Fruit fly (Drosophila melanogaster) whole organism, embryonic: ENCODE data around the gene CROT.

ENCODE experiments used
- Aef1 ChIP-seq: fragments of 200-800 bp; sonication (Bioruptor generic); IDR thresholded peaks from 3 replicates; pipeline ENCODE4 v1.3.6; 2022; ENCODE audit warnings: missing biosample characterization, missing genetic modification characterization
- Bgb ChIP-seq: fragments of 200-800 bp; sonication (Bioruptor generic); IDR thresholded peaks from 2 replicates; pipeline ENCODE4 v1.3.6; 2022; ENCODE audit warnings: missing biosample characterization, missing genetic modification characterization; ENCODE audit not compliant: partially characterized antibody
- CG10267 ChIP-seq: fragments of 200-800 bp; sonication (Bioruptor generic); optimal IDR thresholded peaks from 2 replicates; lab custom pipeline; 2018; ENCODE audit warnings: missing biosample characterization, mild to moderate bottlenecking, missing genetic modification characterization, moderate library complexity
- CG11085 ChIP-seq: fragments of 200-800 bp; sonication (Bioruptor generic); IDR thresholded peaks from 2 replicates; pipeline ENCODE4 v1.3.6; 2022; ENCODE audit warnings: missing biosample characterization, missing genetic modification characterization
- CG13287 ChIP-seq: fragments of 200-800 bp; sonication (Bioruptor generic); IDR thresholded peaks from 2 replicates; pipeline ENCODE4 v1.3.6; 2022; ENCODE audit warnings: missing biosample characterization, missing genetic modification characterization; ENCODE audit not compliant: partially characterized antibody
- CG14710 ChIP-seq: fragments of 200-800 bp; sonication (Bioruptor generic); optimal IDR thresholded peaks from 3 replicates; lab custom pipeline; 2019; ENCODE audit warnings: missing biosample characterization, mild to moderate bottlenecking, missing genetic modification characterization, moderate library complexity
- CG14860 ChIP-seq: fragments of 200-800 bp; sonication (Bioruptor generic); IDR thresholded peaks from 3 replicates; pipeline ENCODE4 v1.3.6; 2022; ENCODE audit warnings: missing biosample characterization, missing genetic modification characterization; ENCODE audit not compliant: partially characterized antibody
- CG15514 ChIP-seq: fragments of 200-800 bp; sonication (Bioruptor generic); optimal IDR thresholded peaks from 3 replicates; lab custom pipeline; 2017; ENCODE audit warnings: missing biosample characterization, missing genetic modification characterization, mild to moderate bottlenecking, moderate library complexity, missing genetic modification reagents
- CG1602 ChIP-seq: fragments of 200-800 bp; sonication (Bioruptor generic); optimal IDR thresholded peaks from 3 replicates; lab custom pipeline; 2016; ENCODE audit warnings: missing biosample characterization, missing genetic modification characterization
- CG17359 ChIP-seq: fragments of 200-800 bp; sonication (Bioruptor generic); optimal IDR thresholded peaks from 3 replicates; lab custom pipeline; 2018; ENCODE audit warnings: missing biosample characterization, mild to moderate bottlenecking, missing genetic modification characterization, moderate library complexity
- CG2116 ChIP-seq: fragments of 200-800 bp; sonication (Bioruptor generic); optimal IDR thresholded peaks from 3 replicates; lab custom pipeline; 2018; ENCODE audit warnings: missing biosample characterization, mild to moderate bottlenecking, missing genetic modification characterization
- CG33213 ChIP-seq: fragments of 200-800 bp; sonication (Bioruptor generic); optimal IDR thresholded peaks from 3 replicates; lab custom pipeline; 2016; ENCODE audit warnings: missing biosample characterization, missing genetic modification characterization
- CG4730 ChIP-seq: fragments of 200-800 bp; sonication (Bioruptor generic); IDR thresholded peaks from 2 replicates; pipeline ENCODE4 v1.3.6; 2022; ENCODE audit warnings: missing biosample characterization, missing genetic modification characterization
- CG7786 ChIP-seq: fragments of 200-800 bp; sonication (Bioruptor generic); optimal IDR thresholded peaks from 2 replicates; lab custom pipeline; 2016; ENCODE audit warnings: missing biosample characterization, missing genetic modification characterization
- CG7963 ChIP-seq: fragments of 200-800 bp; sonication (Bioruptor generic); IDR thresholded peaks from 3 replicates; pipeline ENCODE4 v1.3.6; 2022; ENCODE audit warnings: missing biosample characterization, missing genetic modification characterization; ENCODE audit not compliant: partially characterized antibody
- CG8924 ChIP-seq: fragments of 200-800 bp; optimal IDR thresholded peaks from 3 replicates; lab custom pipeline; 2019; ENCODE audit warnings: missing biosample characterization, mild to moderate bottlenecking, missing genetic modification characterization, moderate library complexity
- CG9437 ChIP-seq: fragments of 200-800 bp; sonication (Bioruptor generic); optimal IDR thresholded peaks from 2 replicates; lab custom pipeline; 2018; ENCODE audit warnings: missing biosample characterization, mild to moderate bottlenecking, missing genetic modification characterization
- CG9609 ChIP-seq: fragments of 200-800 bp; sonication (Bioruptor generic); optimal IDR thresholded peaks from 3 replicates; lab custom pipeline; 2016; ENCODE audit warnings: missing biosample characterization, missing genetic modification characterization
- CG9932 ChIP-seq: fragments of 200-800 bp; sonication (Bioruptor generic); IDR thresholded peaks from 2 replicates; pipeline ENCODE4 v1.3.6; 2022; ENCODE audit warnings: missing biosample characterization, missing genetic modification characterization
- Chrac-16 ChIP-seq: fragments of 200-800 bp; sonication (Bioruptor generic); optimal IDR thresholded peaks from 3 replicates; lab custom pipeline; 2016; ENCODE audit warnings: missing biosample characterization, missing genetic modification characterization
- D19A ChIP-seq: fragments of 200-800 bp; optimal IDR thresholded peaks from 3 replicates; lab custom pipeline; 2019; ENCODE audit warnings: missing biosample characterization, mild to moderate bottlenecking, missing genetic modification characterization, moderate library complexity
- Dad ChIP-seq: fragments of 200-800 bp; sonication (Bioruptor generic); optimal IDR thresholded peaks from 3 replicates; lab custom pipeline; 2016; ENCODE audit warnings: missing biosample characterization, missing genetic modification characterization
- Dbx ChIP-seq: fragments of 200-800 bp; sonication (Bioruptor generic); IDR thresholded peaks from 3 replicates; pipeline ENCODE4 v1.3.6; 2022; ENCODE audit warnings: missing biosample characterization, missing genetic modification characterization
- Dip3 ChIP-seq: fragments of 200-800 bp; sonication (Bioruptor generic); optimal IDR thresholded peaks from 3 replicates; lab custom pipeline; 2016; ENCODE audit warnings: missing biosample characterization, missing genetic modification characterization
- Gug ChIP-seq: fragments of 200-800 bp; sonication (Bioruptor generic); IDR thresholded peaks from 4 replicates; pipeline ENCODE4 v1.3.6; 2022; ENCODE audit warnings: missing biosample characterization, missing genetic modification characterization
- Lim3 ChIP-seq: fragments of 200-800 bp; sonication (Bioruptor generic); IDR thresholded peaks from 2 replicates; pipeline ENCODE4 v1.3.6; 2022; ENCODE audit warnings: missing biosample characterization, missing genetic modification characterization
- Mad ChIP-seq: fragments of 200-800 bp; sonication (Bioruptor generic); optimal IDR thresholded peaks from 2 replicates; lab custom pipeline; 2016; ENCODE audit warnings: missing biosample characterization, missing genetic modification characterization
- NK7.1 ChIP-seq: fragments of 200-800 bp; sonication (Bioruptor generic); optimal IDR thresholded peaks from 3 replicates; lab custom pipeline; 2016; ENCODE audit warnings: missing biosample characterization, missing genetic modification characterization
- Nf-YB ChIP-seq: fragments of 200-800 bp; sonication (Bioruptor generic); optimal IDR thresholded peaks from 3 replicates; lab custom pipeline; 2019; ENCODE audit warnings: missing biosample characterization, mild to moderate bottlenecking, missing genetic modification characterization, moderate library complexity
- Opbp ChIP-seq: fragments of 200-800 bp; sonication (Bioruptor generic); IDR thresholded peaks from 3 replicates; pipeline ENCODE4 v1.3.6; 2022; ENCODE audit warnings: missing biosample characterization, missing genetic modification characterization; ENCODE audit not compliant: partially characterized antibody
- Rx ChIP-seq: fragments of 200-800 bp; sonication (Bioruptor generic); IDR thresholded peaks from 2 replicates; pipeline ENCODE4 v1.3.6; 2022; ENCODE audit warnings: missing biosample characterization, missing genetic modification characterization
- Sox100B ChIP-seq: fragments of 200-800 bp; sonication (Bioruptor generic); optimal IDR thresholded peaks from 3 replicates; lab custom pipeline; 2018; ENCODE audit warnings: missing biosample characterization, mild to moderate bottlenecking, missing genetic modification characterization
- cg ChIP-seq: fragments of 200-800 bp; sonication (Bioruptor generic); optimal IDR thresholded peaks from 3 replicates; lab custom pipeline; 2019; ENCODE audit warnings: missing biosample characterization, mild to moderate bottlenecking, missing genetic modification characterization, moderate library complexity
- chm ChIP-seq: fragments of 200-800 bp; sonication (Bioruptor generic); IDR thresholded peaks from 2 replicates; pipeline ENCODE4 v1.3.6; 2022; ENCODE audit warnings: missing biosample characterization, missing genetic modification characterization
- dmrt99B ChIP-seq: fragments of 200-800 bp; sonication (Bioruptor generic); optimal IDR thresholded peaks from 2 replicates; lab custom pipeline; 2018; ENCODE audit warnings: missing biosample characterization, mild to moderate bottlenecking, missing genetic modification characterization, moderate library complexity
- knrl ChIP-seq: fragments of 200-800 bp; sonication (Bioruptor generic); IDR thresholded peaks from 3 replicates; pipeline ENCODE4 v1.3.6; 2022; ENCODE audit warnings: missing biosample characterization, missing genetic modification characterization; ENCODE audit not compliant: partially characterized antibody
- nerfin-2 ChIP-seq: fragments of 200-800 bp; sonication (Bioruptor generic); IDR thresholded peaks from 2 replicates; pipeline ENCODE4 v1.3.6; 2022; ENCODE audit warnings: missing biosample characterization, missing genetic modification characterization; ENCODE audit not compliant: partially characterized antibody
- nmo ChIP-seq: fragments of 200-800 bp; sonication (Bioruptor generic); optimal IDR thresholded peaks from 2 replicates; lab custom pipeline; 2018; ENCODE audit warnings: missing biosample characterization, mild to moderate bottlenecking, missing genetic modification characterization, moderate library complexity
- peb ChIP-seq: fragments of 200-800 bp; sonication (Bioruptor generic); IDR thresholded peaks from 2 replicates; pipeline ENCODE4 v1.3.6; 2022; ENCODE audit warnings: missing biosample characterization, missing genetic modification characterization
- prd ChIP-seq, 3 experiments: fragments of >200 bp in 2 of 3; fragments of 200-800 bp in 1 of 3; sonication (Bioruptor generic) in 1 of 3; optimal IDR thresholded peaks in 2 of 3; IDR thresholded peaks in 1 of 3; 2 replicates in 2 of 3; 3 replicates in 1 of 3; pipeline versions ENCODE4 v1.3.6 to Lab custom; 2017 to 2022; ENCODE audit warnings: missing biosample characterization in 1 of 3, missing genetic modification characterization in 1 of 3
- rib ChIP-seq: fragments of 200-800 bp; sonication (Bioruptor generic); IDR thresholded peaks from 2 replicates; pipeline ENCODE4 v1.3.6; 2022; ENCODE audit warnings: missing biosample characterization, missing genetic modification characterization
- slp2 ChIP-seq: fragments of 200-800 bp; sonication (Bioruptor generic); optimal IDR thresholded peaks from 2 replicates; lab custom pipeline; 2016; ENCODE audit warnings: missing biosample characterization, missing genetic modification characterization
- sna ChIP-seq: fragments of 200-800 bp; sonication (Bioruptor generic); IDR thresholded peaks from 2 replicates; pipeline ENCODE4 v1.3.6; 2022; ENCODE audit warnings: missing biosample characterization, missing genetic modification characterization; ENCODE audit not compliant: partially characterized antibody
- sob ChIP-seq: fragments of 200-800 bp; sonication (Bioruptor generic); IDR thresholded peaks from 2 replicates; pipeline ENCODE4 v1.3.6; 2022; ENCODE audit warnings: missing biosample characterization, missing genetic modification characterization
- ssp ChIP-seq: fragments of 200-800 bp; sonication (Bioruptor generic); IDR thresholded peaks from 2 replicates; pipeline ENCODE4 v1.3.6; 2022; ENCODE audit warnings: missing biosample characterization, missing genetic modification characterization
- tgo ChIP-seq: fragments of 200-800 bp; sonication (Bioruptor generic); IDR thresholded peaks from 3 replicates; pipeline ENCODE4 v1.3.6; 2022; ENCODE audit warnings: missing biosample characterization, missing genetic modification characterization
- tin ChIP-seq: fragments of 200-800 bp; sonication (Bioruptor generic); optimal IDR thresholded peaks from 3 replicates; lab custom pipeline; 2016; ENCODE audit warnings: missing biosample characterization, missing genetic modification characterization
- vvl ChIP-seq: fragments of 200-800 bp; sonication (Bioruptor generic); IDR thresholded peaks from 2 replicates; pipeline ENCODE4 v1.3.6; 2022; ENCODE audit warnings: missing biosample characterization, missing genetic modification characterization

The CROT gene

DNA sequence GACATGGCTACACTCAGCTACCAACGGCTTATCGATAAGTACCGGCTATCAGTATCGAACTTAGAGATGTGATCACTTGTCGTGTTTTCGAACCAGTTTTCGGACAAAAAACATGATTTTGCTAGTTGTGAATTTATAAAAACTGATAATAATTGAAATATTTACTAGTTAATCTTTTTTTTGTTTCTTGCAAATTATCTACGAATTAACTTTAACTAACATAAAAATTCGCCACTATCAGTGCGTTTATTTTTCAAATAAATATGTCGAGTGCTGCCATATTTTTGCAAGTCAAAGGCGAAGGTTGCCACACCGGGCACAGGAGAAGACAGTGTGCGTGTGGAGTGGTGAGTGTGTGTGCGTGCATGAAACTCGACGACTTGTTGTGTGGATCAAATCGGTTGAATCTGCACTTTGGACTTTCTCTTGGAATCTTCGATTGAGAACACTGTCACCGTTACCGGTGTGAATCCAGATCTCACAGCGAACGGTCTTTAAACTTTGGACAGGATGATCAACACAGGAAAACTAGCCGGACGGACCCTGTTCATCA lies 29.3 kb downstream of the CROT start, which contains the start of gene Hsdl2:
Hsdl2 (plus strand) TSS at position 349 of the 553 bp plus-strand sequence.
- peak; percentile 90 for TF ChIP-seq CG2116
- TF ChIP-seq Lim3 = no peak
- TF ChIP-seq Opbp (GFP tag; lab: Robert Waterston, UW) = peak; percentile 65; the same call in 2 of the 3 replicates
- no peak for TF ChIP-seq prd (optimal IDR thresholded peaks at IDR 0.05; lab: Kevin White, UChicago)
- TF ChIP-seq prd (GFP tag; IDR thresholded peaks at IDR 0.05; lab: Robert Waterston, UW) = peak; percentile 70
- peak; percentile 12 for TF ChIP-seq CG8924 (tag; lab: Kevin White, UChicago)
- peak; percentile 64 for TF ChIP-seq Bgb
- TF ChIP-seq D19A (tag; lab: Kevin White, UChicago) = no peak
- peak; percentile 1 for TF ChIP-seq CG9609 (GFP tag; lab: Kevin White, UChicago)
- peak; percentile 24 for TF ChIP-seq Nf-YB
- no peak for TF ChIP-seq CG17359 (tag; lab: Kevin White, UChicago)
- 0 out of 2 replicates have a peak, but pooled peaks have one; percentile 22 for TF ChIP-seq CG4730 (GFP tag; lab: Robert Waterston, UW)
- TF ChIP-seq CG7786 (GFP tag; lab: Kevin White, UChicago) = peak; percentile 7
- TF ChIP-seq NK7.1 (GFP tag; lab: Kevin White, UChicago) = no peak
- peak; percentile 23; the same call in 1 of the 2 replicates for TF ChIP-seq peb (GFP tag; lab: Robert Waterston, UW)
- TF ChIP-seq nmo = peak; percentile 38
- TF ChIP-seq CG14860 = peak; percentile 63; the same call in 2 of the 3 replicates
- TF ChIP-seq Chrac-16 = peak; percentile 45
- peak; percentile 21; the same call in 1 of the 2 replicates for TF ChIP-seq chm (GFP tag; lab: Robert Waterston, UW)
- TF ChIP-seq CG9932 (GFP tag; lab: Robert Waterston, UW) = peak; percentile 62
- TF ChIP-seq sna (GFP tag; lab: Robert Waterston, UW) = peak; percentile 68
- TF ChIP-seq Dbx = peak; percentile 64; the same call in 2 of the 3 replicates
- 0 out of 2 replicates have a peak, but pooled peaks have one; percentile 42 for TF ChIP-seq vvl (GFP tag; lab: Robert Waterston, UW)
- TF ChIP-seq dmrt99B (tag; lab: Kevin White, UChicago) = no peak
- TF ChIP-seq CG7963 (GFP tag; lab: Robert Waterston, UW) = 0 out of 3 replicates have a peak, but pooled peaks have one; percentile 42
- TF ChIP-seq CG11085 = 0 out of 2 replicates have a peak, but pooled peaks have one; percentile 60
- peak; percentile 38 for TF ChIP-seq CG33213 (GFP tag; lab: Kevin White, UChicago)
- TF ChIP-seq cg = peak; percentile 96
- TF ChIP-seq Dad (GFP tag; lab: Kevin White, UChicago) = peak; percentile 15
- TF ChIP-seq CG10267 (tag; lab: Kevin White, UChicago) = peak; percentile 34
- peak; percentile 57 for TF ChIP-seq nerfin-2
- no peak for TF ChIP-seq rib
- TF ChIP-seq Dip3 = peak; percentile 50
- TF ChIP-seq CG9437 (GFP tag; lab: Kevin White, UChicago) = peak; percentile 41
- TF ChIP-seq CG13287 (GFP tag; lab: Robert Waterston, UW) = peak; percentile 60
- TF ChIP-seq CG15514 (GFP tag; lab: Kevin White, UChicago) = peak; percentile 74
- no peak for TF ChIP-seq slp2 (GFP tag; lab: Kevin White, UChicago)
- peak; percentile 48; the same call in 2 of the 3 replicates for TF ChIP-seq tgo (GFP tag; lab: Robert Waterston, UW)
- TF ChIP-seq Rx = peak; percentile 41; the same call in 1 of the 2 replicates
- peak; percentile 38; the same call in 3 of the 4 replicates for TF ChIP-seq Gug (GFP tag; lab: Robert Waterston, UW)
- TF ChIP-seq CG14710 (tag; lab: Kevin White, UChicago) = peak; percentile 75
- TF ChIP-seq Aef1 (GFP tag; lab: Robert Waterston, UW) = peak; percentile 54
- TF ChIP-seq ssp (GFP tag; lab: Robert Waterston, UW) = peak; percentile 40; the same call in 1 of the 2 replicates
- peak; percentile 27; the same call in 1 of the 2 replicates for TF ChIP-seq sob
- TF ChIP-seq knrl (GFP tag; lab: Robert Waterston, UW) = peak; percentile 67
- TF ChIP-seq CG1602 = peak; percentile 0
- peak; percentile 52 for TF ChIP-seq tin (GFP tag; lab: Kevin White, UChicago)
- peak; percentile 67 for TF ChIP-seq Mad (GFP tag; lab: Kevin White, UChicago)
- TF ChIP-seq Sox100B (GFP tag; lab: Kevin White, UChicago) = no peak
